Worm (Caenorhabditis elegans): Measurements from ENCODE around the gene T26H5.14.

The T26H5.14 gene

DNA sequence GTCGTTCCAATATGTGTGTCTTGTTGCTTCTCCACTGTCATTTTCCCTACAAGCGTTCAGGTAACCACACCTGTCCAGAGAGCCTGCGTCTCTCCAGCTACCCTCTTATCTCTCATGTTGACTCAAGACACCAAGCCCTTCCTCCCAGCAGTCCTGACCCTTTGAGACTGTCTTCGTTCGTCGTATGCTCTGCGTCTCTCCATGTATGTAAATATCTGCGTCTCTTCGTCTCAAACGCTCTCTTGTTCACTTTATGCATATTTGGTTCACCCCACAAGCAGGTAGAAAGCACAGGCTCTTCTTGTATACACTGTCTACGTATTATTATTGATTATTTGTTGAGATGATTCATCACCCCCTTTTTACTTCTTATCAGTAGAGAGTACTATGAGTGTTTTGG, 48.8 kb downstream of the T26H5.14 start:
- TF ChIP-seq nfya-1 (tag; optimal IDR thresholded peaks at IDR 0.05; ENCODE audit: insufficient read depth): no peak
- TF ChIP-seq aly-2 (tag; optimal IDR thresholded peaks at IDR 0.05): no peak
- TF ChIP-seq elt-2 (tag; optimal IDR thresholded peaks at IDR 0.05): peak; percentile 94
- TF ChIP-seq fos-1 (tag; optimal IDR thresholded peaks at IDR 0.05): no peak
- peak; percentile 95 for TF ChIP-seq pqm-1 (tag; optimal IDR thresholded peaks at IDR 0.05)
- no peak for TF ChIP-seq nhr-43 (tag; optimal IDR thresholded peaks at IDR 0.05; ENCODE audit: poor library complexity, severe bottlenecking)
- peak; percentile 20 for TF ChIP-seq lsy-12 (tag; optimal IDR thresholded peaks at IDR 0.05)
- no peak for TF ChIP-seq nhr-77 (tag; optimal IDR thresholded peaks at IDR 0.05)
- TF ChIP-seq jun-1 (tag; optimal IDR thresholded peaks at IDR 0.05): peak; percentile 84
- TF ChIP-seq pha-4 (tag; optimal IDR thresholded peaks at IDR 0.05): peak; percentile 99
- TF ChIP-seq ztf-11 (tag; optimal IDR thresholded peaks at IDR 0.05): no peak
- TF ChIP-seq sea-2 (GFP tag; optimal IDR thresholded peaks at IDR 0.05): no peak
- TF ChIP-seq fkh-10 (GFP tag; optimal IDR thresholded peaks at IDR 0.05): no peak
- TF ChIP-seq ceh-28 (tag; optimal IDR thresholded peaks at IDR 0.05): peak; percentile 72
- no peak for TF ChIP-seq lin-39 (tag; optimal IDR thresholded peaks at IDR 0.05)
- TF ChIP-seq elt-1 (tag; optimal IDR thresholded peaks at IDR 0.05): no peak

DNA sequence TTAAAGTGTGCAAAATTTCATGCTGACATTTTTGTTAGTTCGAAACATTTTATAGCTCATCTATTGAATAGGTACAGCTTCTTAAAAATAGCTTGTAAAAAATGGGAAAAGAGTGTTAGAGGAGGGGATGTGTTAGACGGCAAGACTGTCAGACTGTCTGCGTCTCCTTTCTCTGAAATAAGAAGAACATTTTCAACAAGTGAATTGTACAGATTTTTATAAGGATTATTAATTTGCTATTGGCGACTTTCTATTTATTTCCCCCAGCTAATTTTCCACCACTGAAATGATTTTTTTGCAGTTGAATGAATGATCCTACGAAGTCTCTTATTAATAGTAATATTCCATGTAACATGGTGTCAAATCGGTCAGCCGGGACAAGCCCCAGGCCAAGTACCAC, 49.5 kb downstream of the T26H5.14 start, which contains the start of gene C06B8.7:
C06B8.7 (plus strand) TSS at position 301 of the 400 bp plus-strand sequence.
- TF ChIP-seq lin-15B (tag; optimal IDR thresholded peaks at IDR 0.05) (no peak), ceh-28 (tag; optimal IDR thresholded peaks at IDR 0.05) (no peak), pqm-1 (tag; optimal IDR thresholded peaks at IDR 0.05) (no peak), nhr-12 (tag; optimal IDR thresholded peaks at IDR 0.05) (no peak), nhr-43 (tag; optimal IDR thresholded peaks at IDR 0.05; ENCODE audit: poor library complexity, severe bottlenecking) (no peak), ztf-4 (tag; optimal IDR thresholded peaks at IDR 0.05) (no peak), nhr-23 (tag; optimal IDR thresholded peaks at IDR 0.05) (no peak), mdl-1 (tag; optimal IDR thresholded peaks at IDR 0.05) (no peak), snpc-4 (tag; optimal IDR thresholded peaks at IDR 0.05) (no peak), ceh-9 (tag; optimal IDR thresholded peaks at IDR 0.05) (no peak), fkh-2 (tag; optimal IDR thresholded peaks at IDR 0.05) (no peak), R02D3.7 (tag; optimal IDR thresholded peaks at IDR 0.05) (no peak), ama-1 (optimal IDR thresholded peaks at IDR 0.05) (no peak), mml-1 (tag; optimal IDR thresholded peaks at IDR 0.05) (no peak), nhr-25 (tag; optimal IDR thresholded peaks at IDR 0.05) (no peak), daf-12 (tag; optimal IDR thresholded peaks at IDR 0.05) (no peak)

DNA sequence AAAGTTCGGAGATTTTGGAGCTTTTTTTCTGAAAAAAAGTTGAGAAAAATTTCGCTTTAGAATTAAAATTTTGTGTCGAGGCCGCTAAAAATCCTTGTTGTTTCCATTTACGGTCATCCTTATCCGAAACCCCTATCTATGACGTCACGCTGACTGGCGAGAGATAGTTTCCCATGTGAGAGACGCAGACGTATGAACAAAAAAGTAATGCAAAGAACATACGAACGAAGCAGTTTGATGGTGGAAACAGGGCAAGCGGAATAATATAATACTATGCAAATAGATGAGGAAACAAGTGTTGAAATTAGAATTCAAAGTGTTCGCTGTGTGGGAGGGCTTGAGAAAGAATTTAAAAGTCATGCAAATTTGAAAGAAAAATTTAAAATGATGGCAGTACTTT, 50.1 kb downstream of the T26H5.14 start:
- TF ChIP-seq elt-1 (tag; optimal IDR thresholded peaks at IDR 0.05): no peak
- TF ChIP-seq ZK546.5 (tag; optimal IDR thresholded peaks at IDR 0.05): no peak
- peak; percentile 19 for TF ChIP-seq pqm-1 (tag; optimal IDR thresholded peaks at IDR 0.05)
- TF ChIP-seq skn-1 (tag; optimal IDR thresholded peaks at IDR 0.05): no peak
- no peak for TF ChIP-seq ceh-9 (tag; optimal IDR thresholded peaks at IDR 0.05)
- TF ChIP-seq aly-2 (tag; optimal IDR thresholded peaks at IDR 0.05): no peak
- TF ChIP-seq nhr-25 (tag; optimal IDR thresholded peaks at IDR 0.05): no peak
- no peak for TF ChIP-seq egl-27 (tag; optimal IDR thresholded peaks at IDR 0.05)
- TF ChIP-seq elt-2 (tag; optimal IDR thresholded peaks at IDR 0.05): peak; percentile 31
- TF ChIP-seq egl-5 (tag; optimal IDR thresholded peaks at IDR 0.05): no peak
- no peak for TF ChIP-seq nhr-67 (tag; optimal IDR thresholded peaks at IDR 0.05)
